Fruit fly (Drosophila melanogaster) whole organism, embryonic: ENCODE data around the gene Naam.

ENCODE experiments used
- Awh ChIP-seq: fragments of 200-800 bp; sonication (Bioruptor generic); IDR thresholded peaks from 2 replicates; pipeline ENCODE4, ENCODE4 v1.3.6; 2022; ENCODE audit warnings: missing biosample characterization, missing genetic modification characterization
- B-H2 ChIP-seq: fragments of 200-800 bp; sonication (Bioruptor generic); optimal IDR thresholded peaks from 2 replicates; lab custom pipeline; 2018; ENCODE audit warnings: missing biosample characterization, mild to moderate bottlenecking, missing genetic modification characterization
- Bteb2 ChIP-seq: fragments of 200-800 bp; sonication (Bioruptor generic); optimal IDR thresholded peaks from 2 replicates; lab custom pipeline; 2016; ENCODE audit warnings: missing biosample characterization, missing genetic modification characterization
- CG10147 ChIP-seq: fragments of 200-800 bp; sonication (Bioruptor generic); optimal IDR thresholded peaks from 2 replicates; lab custom pipeline; 2019; ENCODE audit warnings: missing biosample characterization, mild to moderate bottlenecking, missing genetic modification characterization, moderate library complexity
- CG13775 ChIP-seq: fragments of 200-800 bp; sonication (Bioruptor generic); optimal IDR thresholded peaks from 3 replicates; lab custom pipeline; 2017; ENCODE audit warnings: missing biosample characterization, mild to moderate bottlenecking, missing genetic modification characterization
- CG14441 ChIP-seq: fragments of 200-800 bp; sonication (Bioruptor generic); IDR thresholded peaks from 2 replicates; pipeline ENCODE4 v1.3.6; 2022; ENCODE audit warnings: missing biosample characterization, missing genetic modification characterization
- CG15269 ChIP-seq: fragments of 200-800 bp; sonication (Bioruptor generic); optimal IDR thresholded peaks from 2 replicates; lab custom pipeline; 2018; ENCODE audit warnings: missing biosample characterization, mild to moderate bottlenecking, missing genetic modification characterization, moderate library complexity
- CG17359 ChIP-seq: fragments of 200-800 bp; sonication (Bioruptor generic); optimal IDR thresholded peaks from 3 replicates; lab custom pipeline; 2018; ENCODE audit warnings: missing biosample characterization, mild to moderate bottlenecking, missing genetic modification characterization, moderate library complexity
- CG17802 ChIP-seq: fragments of 200-800 bp; sonication (Bioruptor generic); optimal IDR thresholded peaks from 2 replicates; lab custom pipeline; 2018; ENCODE audit warnings: missing biosample characterization, mild to moderate bottlenecking, missing genetic modification characterization, moderate library complexity
- CG18476 ChIP-seq: fragments of 200-800 bp; sonication (Bioruptor generic); optimal IDR thresholded peaks from 2 replicates; lab custom pipeline; 2016; ENCODE audit warnings: missing biosample characterization, mild to moderate bottlenecking, missing genetic modification characterization
- CG18599 ChIP-seq: fragments of 200-800 bp; sonication (Bioruptor generic); optimal IDR thresholded peaks from 3 replicates; lab custom pipeline; 2017; ENCODE audit warnings: missing biosample characterization, missing genetic modification characterization, mild to moderate bottlenecking, moderate library complexity, missing genetic modification reagents
- CG2120 ChIP-seq: fragments of 200-800 bp; sonication (Bioruptor generic); optimal IDR thresholded peaks from 3 replicates; lab custom pipeline; 2016; ENCODE audit warnings: missing biosample characterization, missing genetic modification characterization
- CG2889 ChIP-seq: fragments of 200-800 bp; sonication (Bioruptor generic); IDR thresholded peaks from 3 replicates; pipeline ENCODE4 v1.3.6; 2022; ENCODE audit warnings: missing biosample characterization, missing genetic modification characterization
- CG31388 ChIP-seq: fragments of 200-800 bp; sonication (Bioruptor generic); optimal IDR thresholded peaks from 2 replicates; lab custom pipeline; 2016; ENCODE audit warnings: missing biosample characterization, missing genetic modification characterization
- CG34224 ChIP-seq: fragments of 200-800 bp; sonication (Bioruptor generic); IDR thresholded peaks from 3 replicates; pipeline ENCODE4 v1.3.6; 2022; ENCODE audit warnings: missing biosample characterization, missing genetic modification characterization; ENCODE audit not compliant: partially characterized antibody
- CG3995 ChIP-seq: fragments of 200-800 bp; sonication (Bioruptor generic); optimal IDR thresholded peaks from 3 replicates; lab custom pipeline; 2016; ENCODE audit warnings: missing biosample characterization, missing genetic modification characterization
- CG4730 ChIP-seq: fragments of 200-800 bp; sonication (Bioruptor generic); IDR thresholded peaks from 2 replicates; pipeline ENCODE4 v1.3.6; 2022; ENCODE audit warnings: missing biosample characterization, missing genetic modification characterization
- CG5953 ChIP-seq: fragments of 200-800 bp; sonication (Bioruptor generic); IDR thresholded peaks from 2 replicates; pipeline ENCODE4 v1.3.6; 2022; ENCODE audit warnings: missing biosample characterization, missing genetic modification characterization
- CG6791 ChIP-seq: fragments of 200-800 bp; sonication (Bioruptor generic); IDR thresholded peaks from 3 replicates; pipeline ENCODE4 v1.3.6; 2022; ENCODE audit warnings: missing biosample characterization, missing genetic modification characterization; ENCODE audit not compliant: partially characterized antibody
- CG7987 ChIP-seq: fragments of 200-800 bp; sonication (Bioruptor generic); optimal IDR thresholded peaks from 2 replicates; lab custom pipeline; 2018; ENCODE audit warnings: missing biosample characterization, mild to moderate bottlenecking, missing genetic modification characterization, moderate library complexity
- Camta ChIP-seq: fragments of 200-800 bp; sonication (Bioruptor generic); optimal IDR thresholded peaks from 2 replicates; lab custom pipeline; 2016; ENCODE audit warnings: missing biosample characterization, missing genetic modification characterization
- CrebB ChIP-seq: fragments of 200-800 bp; sonication (Bioruptor generic); optimal IDR thresholded peaks from 3 replicates; lab custom pipeline; 2018; ENCODE audit warnings: missing biosample characterization, mild to moderate bottlenecking, missing genetic modification characterization
- Hand ChIP-seq: fragments of 200-800 bp; sonication (Bioruptor generic); optimal IDR thresholded peaks from 2 replicates; lab custom pipeline; 2017; ENCODE audit warnings: mild to moderate bottlenecking, missing biosample characterization, missing genetic modification reagents, missing genetic modification characterization
- Hmr ChIP-seq: fragments of 200-800 bp; sonication (Bioruptor generic); optimal IDR thresholded peaks from 3 replicates; lab custom pipeline; 2017; ENCODE audit warnings: mild to moderate bottlenecking, missing biosample characterization, missing genetic modification reagents, missing genetic modification characterization
- Hr3 ChIP-seq: fragments of 200-800 bp; sonication (Bioruptor generic); optimal IDR thresholded peaks from 3 replicates; lab custom pipeline; 2016; ENCODE audit warnings: missing biosample characterization, missing genetic modification characterization
- Hr78 ChIP-seq, 2 experiments: fragments of 200-800 bp in 1 of 2; fragments of >200 bp in 1 of 2; sonication (Bioruptor generic) in 1 of 2; optimal IDR thresholded peaks; 2 replicates each; lab custom pipeline; 2017 to 2019; ENCODE audit warnings: missing biosample characterization in 2 of 2, missing genetic modification characterization in 2 of 2, mild to moderate bottlenecking in 1 of 2, moderate library complexity in 1 of 2
- MBD-R2 ChIP-seq: fragments of 200-800 bp; sonication (Bioruptor generic); IDR thresholded peaks from 2 replicates; pipeline ENCODE4 v1.3.6; 2022; ENCODE audit warnings: missing biosample characterization, missing genetic modification characterization
- Max ChIP-seq: fragments of 200-800 bp; sonication (Bioruptor generic); optimal IDR thresholded peaks from 2 replicates; lab custom pipeline; 2016; ENCODE audit warnings: missing biosample characterization, mild to moderate bottlenecking, missing genetic modification characterization
- Med ChIP-seq: fragments of 200-800 bp; sonication (Bioruptor generic); peaks from one replicate; lab custom pipeline; 2016; ENCODE audit warnings: missing biosample characterization, missing genetic modification characterization, mild to moderate bottlenecking, inconsistent platforms, moderate library complexity
- Nf-YA ChIP-seq: fragments of 200-800 bp; sonication (Bioruptor generic); IDR thresholded peaks from 2 replicates; pipeline ENCODE4 v1.3.6; 2022; ENCODE audit warnings: missing biosample characterization, missing genetic modification characterization
- NfI ChIP-seq: fragments of 200-800 bp; sonication (Bioruptor generic); optimal IDR thresholded peaks from 3 replicates; lab custom pipeline; 2018; ENCODE audit warnings: missing biosample characterization, mild to moderate bottlenecking, missing genetic modification characterization, moderate library complexity
- Ssrp ChIP-seq: fragments of 200-800 bp; sonication (Bioruptor generic); optimal IDR thresholded peaks from 2 replicates; lab custom pipeline; 2018; ENCODE audit warnings: missing biosample characterization, mild to moderate bottlenecking, missing genetic modification characterization, moderate library complexity
- Stat92E ChIP-seq, 3 experiments: fragments of >200 bp in 2 of 3; fragments of 200-800 bp in 1 of 3; sonication (Bioruptor generic) in 1 of 3; optimal IDR thresholded peaks; 2 replicates each; lab custom pipeline; 2017 to 2019; ENCODE audit warnings: missing biosample characterization in 3 of 3, missing genetic modification characterization in 3 of 3, mild to moderate bottlenecking in 1 of 3, moderate library complexity in 1 of 3
- az2 ChIP-seq: fragments of 200-800 bp; sonication (Bioruptor generic); optimal IDR thresholded peaks from 3 replicates; lab custom pipeline; 2016; ENCODE audit warnings: missing biosample characterization, missing genetic modification characterization
- ci ChIP-seq: fragments of 200-800 bp; sonication (Bioruptor generic); IDR thresholded peaks from 3 replicates; pipeline ENCODE4 v1.3.6; 2022; ENCODE audit warnings: missing biosample characterization, missing genetic modification characterization
- dm ChIP-seq: fragments of 200-800 bp; sonication (Bioruptor generic); optimal IDR thresholded peaks from 3 replicates; lab custom pipeline; 2016; ENCODE audit warnings: missing biosample characterization, missing genetic modification characterization
- dpn ChIP-seq, 2 experiments: fragments of 200-800 bp; sonication (Bioruptor generic); optimal IDR thresholded peaks; 3 replicates each; lab custom pipeline; 2016; ENCODE audit warnings: missing biosample characterization in 2 of 2, missing genetic modification characterization in 2 of 2
- ftz-f1 ChIP-seq: fragments of 200-800 bp; sonication (Bioruptor generic); optimal IDR thresholded peaks from 2 replicates; lab custom pipeline; 2016; ENCODE audit warnings: missing biosample characterization, missing genetic modification characterization
- gcm ChIP-seq: fragments of 200-800 bp; sonication (Bioruptor generic); optimal IDR thresholded peaks from 2 replicates; lab custom pipeline; 2019; ENCODE audit warnings: missing biosample characterization, mild to moderate bottlenecking, missing genetic modification characterization, moderate library complexity
- jigr1 ChIP-seq: fragments of 200-800 bp; sonication (Bioruptor generic); IDR thresholded peaks from 3 replicates; pipeline ENCODE4 v1.3.6; 2022; ENCODE audit warnings: missing biosample characterization, missing genetic modification characterization
- mld ChIP-seq: fragments of 200-800 bp; sonication (Bioruptor generic); IDR thresholded peaks from 3 replicates; pipeline ENCODE4 v1.3.6; 2022; ENCODE audit warnings: missing biosample characterization, missing genetic modification characterization; ENCODE audit not compliant: partially characterized antibody
- pita ChIP-seq: fragments of 200-800 bp; sonication (Bioruptor generic); optimal IDR thresholded peaks from 2 replicates; lab custom pipeline; 2017; ENCODE audit warnings: missing biosample characterization, mild to moderate bottlenecking, missing genetic modification characterization
- sens ChIP-seq: fragments of 200-800 bp; sonication (Bioruptor generic); peaks from one replicate; lab custom pipeline; 2016; ENCODE audit warnings: missing biosample characterization, missing genetic modification characterization
- stwl ChIP-seq: fragments of 200-800 bp; sonication (Bioruptor generic); optimal IDR thresholded peaks from 3 replicates; lab custom pipeline; 2018; ENCODE audit warnings: missing biosample characterization, mild to moderate bottlenecking, missing genetic modification characterization, moderate library complexity
- sug ChIP-seq: fragments of 200-800 bp; optimal IDR thresholded peaks from 2 replicates; lab custom pipeline; 2019; ENCODE audit warnings: missing biosample characterization, mild to moderate bottlenecking, missing genetic modification characterization, moderate library complexity
- twi ChIP-seq: fragments of 200-800 bp; optimal IDR thresholded peaks from 2 replicates; lab custom pipeline; 2019; ENCODE audit warnings: missing biosample characterization, mild to moderate bottlenecking, missing genetic modification characterization, moderate library complexity
- wek ChIP-seq: fragments of 200-800 bp; sonication (Bioruptor generic); optimal IDR thresholded peaks from 3 replicates; lab custom pipeline; 2018; ENCODE audit warnings: missing biosample characterization, mild to moderate bottlenecking, missing genetic modification characterization, moderate library complexity
- zfh2 ChIP-seq: fragments of 200-800 bp; sonication (Bioruptor generic); optimal IDR thresholded peaks from 2 replicates; lab custom pipeline; 2016; ENCODE audit warnings: missing biosample characterization, missing genetic modification characterization

Naam gene

DNA sequence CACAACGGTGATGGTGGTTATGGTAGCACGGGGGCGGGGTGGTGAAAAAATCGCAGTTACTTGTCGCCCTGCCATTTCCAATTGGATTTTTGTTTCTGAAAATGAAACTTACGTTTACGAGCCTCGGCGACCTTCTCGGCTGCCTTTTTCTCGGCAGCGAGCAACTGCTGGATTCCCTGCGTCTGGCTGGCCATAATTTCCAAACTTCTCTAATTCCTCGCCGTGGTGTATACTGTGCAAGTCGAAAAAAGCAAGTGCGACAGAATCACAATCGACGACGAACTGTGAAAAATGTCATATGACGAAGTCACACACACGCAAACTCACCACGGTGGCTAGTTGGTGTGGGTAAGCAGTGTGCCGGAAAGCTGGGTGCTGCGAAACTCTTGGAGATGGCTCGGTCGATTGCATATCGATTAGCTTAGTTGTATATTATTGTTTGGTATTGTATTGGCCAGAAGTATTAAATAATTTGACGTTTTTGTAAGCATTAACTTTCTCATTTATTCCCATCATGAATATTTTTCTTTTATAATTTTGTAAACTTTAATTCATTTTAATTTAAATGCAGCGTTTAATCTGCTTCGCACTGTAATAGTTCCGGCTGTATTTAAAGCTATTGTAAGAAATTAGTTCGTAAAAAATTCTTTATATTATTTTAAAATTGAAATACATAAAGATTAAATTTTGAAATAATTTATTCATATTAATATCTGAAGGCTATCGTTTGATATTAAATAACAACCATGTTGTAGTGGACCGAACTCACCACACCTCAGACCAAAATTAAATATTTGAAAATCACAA lies 27.0 kb upstream of the Naam start, which contains the start of gene Vha13 (continued):
- TF ChIP-seq CG17359 (tag; lab: Kevin White, UChicago) (no peak), Camta (GFP tag; lab: Kevin White, UChicago) (no peak), CG14441 (peak; percentile 55), CG13775 (GFP tag; lab: Kevin White, UChicago) (peak; percentile 59), Nf-YA (GFP tag; lab: Robert Waterston, UW) (no peak), MBD-R2 (GFP tag; lab: Robert Waterston, UW) (peak; percentile 55), Med (GFP tag; lab: Kevin White, UChicago) (peak; percentile 91), CG4730 (no peak), NfI (GFP tag; lab: Kevin White, UChicago) (peak; percentile 10), ci (GFP tag; lab: Robert Waterston, UW) (peak; percentile 44; the same call in 1 of the 3 replicates), twi (tag; lab: Kevin White, UChicago) (no peak), Hand (peak; percentile 50), jigr1 (0 out of 3 replicates have a peak, but pooled peaks have one; percentile 29), dpn (GFP tag; optimal IDR thresholded peaks at IDR 0.05; lab: Kevin White, UChicago) (peak; percentile 2 to 35), Stat92E (GFP tag; optimal IDR thresholded peaks at IDR 0.05; lab: Kevin White, UChicago) (no peak), Awh (GFP tag; lab: Robert Waterston, UW) (no peak), CG10147 (GFP tag; lab: Kevin White, UChicago) (peak; percentile 34), CG18599 (GFP tag; lab: Kevin White, UChicago) (peak; percentile 73), CG7987 (GFP tag; lab: Kevin White, UChicago) (peak; percentile 57), Hr3 (GFP tag; lab: Kevin White, UChicago) (peak; percentile 26)

DNA sequence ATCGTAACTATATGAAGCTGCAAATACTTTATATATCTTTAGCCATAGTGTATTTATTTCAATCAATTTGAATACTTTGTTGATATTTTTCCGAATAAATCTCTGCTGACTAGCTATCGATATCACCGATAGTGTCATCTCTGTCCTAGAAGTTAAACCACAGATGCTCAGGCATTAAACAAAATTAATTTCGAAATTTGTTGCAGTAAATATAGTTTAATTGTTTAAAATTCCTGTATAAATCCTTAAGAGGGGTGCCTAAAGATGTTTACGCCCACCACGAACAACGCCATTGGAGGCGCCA lies 26.4 kb upstream of the Naam start, which contains the start of gene Nup58:
Nup58 (plus strand) TSS at position 126 of the 304 bp plus-strand sequence.
- TF ChIP-seq Hr78 (GFP tag; optimal IDR thresholded peaks at IDR 0.05; lab: Kevin White, UChicago) (no peak), CG6791 (peak; percentile 80), CG31388 (GFP tag; lab: Kevin White, UChicago) (no peak), CG15269 (tag; lab: Kevin White, UChicago) (no peak), CG2889 (GFP tag; lab: Robert Waterston, UW) (no peak), zfh2 (peak; percentile 8), mld (GFP tag; lab: Robert Waterston, UW) (peak; percentile 56; the same call in 1 of the 3 replicates), ftz-f1 (GFP tag; lab: Kevin White, UChicago) (no peak), az2 (GFP tag; lab: Kevin White, UChicago) (no peak), CG2120 (no peak), Bteb2 (GFP tag; lab: Kevin White, UChicago) (no peak), dm (GFP tag; lab: Kevin White, UChicago) (no peak), wek (no peak), gcm (GFP tag; lab: Kevin White, UChicago) (no peak), NfI (GFP tag; lab: Kevin White, UChicago) (peak; percentile 20), Hmr (GFP tag; lab: Kevin White, UChicago) (no peak), pita (GFP tag; lab: Kevin White, UChicago) (no peak), Ssrp (tag; lab: Kevin White, UChicago) (no peak), CrebB (no peak), sug (tag; lab: Kevin White, UChicago) (no peak), B-H2 (GFP tag; lab: Kevin White, UChicago) (no peak), sens (GFP tag; lab: Kevin White, UChicago) (peak; percentile 87), Max (no peak), CG5953 (no peak), CG3995 (no peak), CG7987 (GFP tag; lab: Kevin White, UChicago) (no peak), CG34224 (GFP tag; lab: Robert Waterston, UW) (peak; percentile 81), CG17802 (tag; lab: Kevin White, UChicago) (no peak), CG18476 (GFP tag; lab: Kevin White, UChicago) (no peak), stwl (tag; lab: Kevin White, UChicago) (no peak)
